Worm (Caenorhabditis elegans) whole organism, early embryonic: Measurements from ENCODE around the gene npp-24.

Experiments used
- ama-1 ChIP-seq: fragments of 150-350 bp; optimal IDR thresholded peaks from 2 replicates; lab custom pipeline; 2014
- ceh-13 ChIP-seq: fragments of 200-800 bp; sonication (Bioruptor generic); optimal IDR thresholded peaks from 2 replicates; lab custom pipeline; 2018; ENCODE audit warnings: mild to moderate bottlenecking, missing genetic modification characterization, missing compliant biosample characterization
- ets-7 ChIP-seq: sonication (generic microtip); optimal IDR thresholded peaks from 2 replicates; lab custom pipeline; 2016; ENCODE audit warnings: missing genotype, missing genetic modification characterization, missing compliant biosample characterization
- flt-1 ChIP-seq: fragments of 200-800 bp; sonication (Bioruptor generic); IDR thresholded peaks from 2 replicates; pipeline ENCODE4 v1.3.6; 2022; ENCODE audit warnings: missing genetic modification characterization, missing compliant biosample characterization
- scrt-1 ChIP-seq: fragments of 200-800 bp; sonication (Bioruptor generic); IDR thresholded peaks from 2 replicates; pipeline ENCODE4 v1.3.6; 2022; ENCODE audit warnings: missing genetic modification characterization, missing compliant biosample characterization
- sea-1 ChIP-seq: fragments of 200-800 bp; sonication (Bioruptor generic); conservative IDR thresholded peaks from 2 replicates; pipeline ENCODE4 v1.3.6; 2022; ENCODE audit warnings: missing genetic modification characterization, missing compliant biosample characterization
- tbx-11 ChIP-seq: fragments of 200-800 bp; sonication (Bioruptor generic); IDR thresholded peaks from 2 replicates; pipeline ENCODE4 v1.3.6; 2022; ENCODE audit warnings: missing genetic modification characterization, missing compliant biosample characterization
- tra-4 ChIP-seq: sonication (generic microtip); optimal IDR thresholded peaks from 2 replicates; lab custom pipeline; 2017; ENCODE audit warnings: missing genetic modification characterization, missing compliant biosample characterization

DNA sequence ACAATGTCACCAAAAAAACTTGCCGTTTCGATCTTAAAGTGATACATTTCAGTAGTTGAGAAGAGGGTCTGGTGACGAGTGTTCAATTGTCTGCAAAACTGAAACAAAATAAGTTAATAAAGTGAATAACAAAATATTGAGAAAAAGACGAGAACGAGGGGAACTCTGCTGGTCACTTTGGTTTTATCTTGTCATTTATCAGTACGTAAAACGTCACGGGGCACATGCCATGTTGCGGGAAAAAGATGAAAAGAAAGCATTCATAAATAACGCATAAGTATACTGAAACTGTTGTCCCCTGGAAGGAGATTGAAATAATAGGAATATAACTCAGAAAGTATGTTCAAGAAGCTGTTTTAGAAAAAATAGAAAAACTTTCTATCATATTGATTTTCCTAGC, 9.2 kb downstream of the npp-24 start, which contains the start of gene sahd-1:
- TF ChIP-seq tbx-11 (GFP tag; lab: Robert Waterston, UW), result no peak
- TF ChIP-seq tra-4, result no peak
- no peak for TF ChIP-seq scrt-1 (GFP tag; lab: Robert Waterston, UW)
- no peak for TF ChIP-seq sea-1 (GFP tag; lab: Robert Waterston, UW)
- TF ChIP-seq ets-7, result no peak
- no peak for TF ChIP-seq ama-1 (lab: Kevin White, UChicago)
- TF ChIP-seq flt-1, result no peak
- TF ChIP-seq ceh-13 (GFP tag; lab: Kevin White, UChicago), result no peak
